Fruit fly (Drosophila melanogaster): ENCODE results near the gene CG15894.

Gene CG15894

DNA sequence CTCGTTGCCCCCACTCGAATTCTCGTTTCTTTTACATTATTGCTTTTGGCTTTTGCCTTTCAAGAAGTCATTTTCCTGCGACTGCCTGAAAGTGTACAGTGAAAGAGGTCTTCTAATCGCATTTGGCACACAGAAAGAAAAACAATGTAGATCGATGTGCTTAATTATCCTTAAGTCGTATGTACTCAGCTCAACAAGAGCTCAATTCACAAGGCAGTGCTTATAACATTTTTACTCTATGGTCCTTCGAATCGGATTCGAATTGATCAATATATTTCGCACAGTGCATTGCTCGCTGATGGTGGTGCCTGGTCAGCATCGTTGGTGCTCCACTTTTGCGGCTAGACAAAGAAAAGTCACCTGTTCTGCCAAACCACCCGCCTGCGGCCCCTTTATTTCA lies 1.4 kb downstream of the CG15894 start:
- TF ChIP-seq foxo (GFP tag; optimal IDR thresholded peaks at IDR 0.05), result no peak
- TF ChIP-seq Hr83 (GFP tag; optimal IDR thresholded peaks at IDR 0.05; ENCODE audit: poor library complexity, severe bottlenecking), result no peak
- TF ChIP-seq dl (GFP tag; optimal IDR thresholded peaks at IDR 0.05; ENCODE audit: insufficient read depth in 1 of 2, partially characterized antibody in 2 of 2), result no peak
- TF ChIP-seq sage (GFP tag; optimal IDR thresholded peaks at IDR 0.05), result no peak
- no peak for TF ChIP-seq h (GFP tag; optimal IDR thresholded peaks at IDR 0.05)
- no peak for TF ChIP-seq tai (GFP tag; optimal IDR thresholded peaks at IDR 0.05)
- TF ChIP-seq usp (GFP tag; optimal IDR thresholded peaks at IDR 0.05), result no peak
- TF ChIP-seq Mio (GFP tag; optimal IDR thresholded peaks at IDR 0.05), result no peak
- TF ChIP-seq Vsx2 (GFP tag; optimal IDR thresholded peaks at IDR 0.05; ENCODE audit: partially characterized antibody), result no peak
- TF ChIP-seq Jra (GFP tag; optimal IDR thresholded peaks at IDR 0.05), result no peak
- no peak for TF ChIP-seq dsf (GFP tag; optimal IDR thresholded peaks at IDR 0.05; ENCODE audit: borderline replicate concordance)
- no peak for TF ChIP-seq Dfd (GFP tag; optimal IDR thresholded peaks at IDR 0.05)
- no peak for TF ChIP-seq ey (GFP tag; optimal IDR thresholded peaks at IDR 0.05)
- TF ChIP-seq OdsH (GFP tag; optimal IDR thresholded peaks at IDR 0.05), result no peak
- no peak for TF ChIP-seq jim (GFP tag; optimal IDR thresholded peaks at IDR 0.05)
- no peak for TF ChIP-seq GATAd (GFP tag; optimal IDR thresholded peaks at IDR 0.05)
- TF ChIP-seq psq (GFP tag; optimal IDR thresholded peaks at IDR 0.05), result no peak

DNA sequence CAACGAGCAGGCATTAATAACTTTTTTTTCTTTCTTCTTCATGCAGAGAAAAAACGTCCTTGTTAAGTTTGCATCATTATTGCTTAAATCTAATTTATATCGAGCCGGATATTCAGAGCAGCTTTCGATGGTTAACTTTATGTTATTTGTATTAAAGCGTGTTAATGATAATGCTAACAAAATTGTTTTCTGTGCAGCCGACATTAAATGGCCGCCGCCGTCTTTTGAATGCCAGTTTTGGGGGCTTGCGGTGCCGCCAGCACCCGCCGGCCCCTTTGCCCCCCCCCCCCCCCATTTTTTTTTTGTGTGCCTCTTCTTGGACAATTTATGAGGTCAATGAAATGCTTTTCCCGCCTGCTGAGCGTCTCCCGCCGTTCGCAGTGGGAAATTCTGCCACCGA lies 2.5 kb downstream of the CG15894 start:
- no peak for TF ChIP-seq pan (optimal IDR thresholded peaks at IDR 0.05)
- TF ChIP-seq brk (GFP tag; optimal IDR thresholded peaks at IDR 0.05), result no peak
- TF ChIP-seq GATAd (GFP tag; optimal IDR thresholded peaks at IDR 0.05), result no peak
- TF ChIP-seq usp (GFP tag; optimal IDR thresholded peaks at IDR 0.05), result no peak
- TF ChIP-seq CG32264 (GFP tag; optimal IDR thresholded peaks at IDR 0.05), result no peak
- no peak for TF ChIP-seq CrebA (GFP tag; optimal IDR thresholded peaks at IDR 0.05; ENCODE audit: borderline replicate concordance)
- no peak for TF ChIP-seq psq (GFP tag; optimal IDR thresholded peaks at IDR 0.05)
- TF ChIP-seq Dfd (GFP tag; optimal IDR thresholded peaks at IDR 0.05), result no peak
- no peak for TF ChIP-seq tai (GFP tag; optimal IDR thresholded peaks at IDR 0.05)
- no peak for TF ChIP-seq sage (GFP tag; optimal IDR thresholded peaks at IDR 0.05)

DNA sequence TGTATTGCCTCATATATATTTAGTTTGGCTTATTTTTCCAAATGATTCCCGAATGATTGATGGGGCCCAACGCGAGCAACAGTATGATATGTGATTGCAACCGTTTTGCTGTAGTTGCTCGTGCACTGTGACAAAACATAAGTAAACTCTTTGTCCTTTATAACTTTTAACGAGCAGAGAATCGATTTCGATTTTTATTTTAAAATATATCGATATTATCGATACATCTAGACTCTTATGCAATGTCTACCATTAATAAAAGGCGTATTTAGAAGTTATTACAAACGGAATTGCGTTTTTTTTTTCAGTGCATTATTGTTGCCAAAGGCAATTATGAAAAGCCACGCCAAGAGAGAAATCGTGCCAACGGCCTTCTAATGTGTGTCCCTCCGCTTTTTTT lies 6.6 kb downstream of the CG15894 start:
- TF ChIP-seq Vsx2 (GFP tag; optimal IDR thresholded peaks at IDR 0.05; ENCODE audit: partially characterized antibody) (no peak), woc (GFP tag; optimal IDR thresholded peaks at IDR 0.05) (no peak), OdsH (GFP tag; optimal IDR thresholded peaks at IDR 0.05) (no peak), usp (GFP tag; optimal IDR thresholded peaks at IDR 0.05) (no peak), Mio (GFP tag; optimal IDR thresholded peaks at IDR 0.05) (no peak), h (GFP tag; optimal IDR thresholded peaks at IDR 0.05) (no peak), tai (GFP tag; optimal IDR thresholded peaks at IDR 0.05) (no peak), fru (GFP tag; optimal IDR thresholded peaks at IDR 0.05) (no peak), pan (optimal IDR thresholded peaks at IDR 0.05) (no peak), dl (GFP tag; optimal IDR thresholded peaks at IDR 0.05; ENCODE audit: insufficient read depth in 1 of 2, partially characterized antibody in 2 of 2) (no peak), Abd-B (GFP tag; optimal IDR thresholded peaks at IDR 0.05) (no peak), CG32264 (GFP tag; optimal IDR thresholded peaks at IDR 0.05) (no peak), Hr83 (GFP tag; optimal IDR thresholded peaks at IDR 0.05; ENCODE audit: poor library complexity, severe bottlenecking) (no peak), rgr (GFP tag; optimal IDR thresholded peaks at IDR 0.05) (no peak), Dfd (GFP tag; optimal IDR thresholded peaks at IDR 0.05) (no peak), br (GFP tag; optimal IDR thresholded peaks at IDR 0.05) (no peak), dmrt93B (GFP tag; optimal IDR thresholded peaks at IDR 0.05) (no peak), Hnf4 (GFP tag; optimal IDR thresholded peaks at IDR 0.05) (no peak), psq (GFP tag; optimal IDR thresholded peaks at IDR 0.05) (no peak)

DNA sequence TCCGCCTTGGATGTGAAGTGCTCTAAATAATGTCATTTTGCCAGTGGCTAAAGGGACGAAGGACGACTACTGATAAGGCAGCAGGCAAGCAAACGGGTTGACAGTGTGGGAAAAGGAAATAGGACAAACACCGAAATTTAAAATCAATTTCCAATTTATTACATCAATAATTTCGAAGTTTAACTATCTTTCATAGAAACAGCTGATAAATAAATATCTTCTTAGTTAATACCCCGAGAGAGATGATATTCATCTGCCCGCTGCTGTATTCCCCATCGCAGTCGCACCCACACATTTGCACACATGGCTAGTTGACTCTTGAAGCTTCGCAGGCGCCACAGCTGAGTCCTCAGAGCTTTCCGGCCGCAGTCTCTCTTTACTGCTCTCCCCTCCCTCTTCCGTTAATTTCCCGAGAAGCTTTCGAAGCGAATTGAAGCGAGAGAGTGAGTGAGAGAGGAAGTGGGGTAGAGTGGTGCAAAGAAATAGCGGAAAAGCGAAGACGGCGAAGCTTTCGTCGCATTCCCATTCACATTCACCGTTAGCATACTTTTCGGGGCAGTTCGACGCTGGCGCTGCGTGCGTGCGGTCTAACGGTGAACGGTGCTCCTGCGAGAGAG lies 8.0 kb downstream of the CG15894 start:
- no peak for TF ChIP-seq Hnf4 (GFP tag; optimal IDR thresholded peaks at IDR 0.05)
- no peak for TF ChIP-seq Mio (GFP tag; optimal IDR thresholded peaks at IDR 0.05)
- no peak for TF ChIP-seq Vsx2 (GFP tag; optimal IDR thresholded peaks at IDR 0.05; ENCODE audit: partially characterized antibody)
- no peak for TF ChIP-seq Rel (GFP tag; optimal IDR thresholded peaks at IDR 0.05)
- no peak for TF ChIP-seq Rel (tag; optimal IDR thresholded peaks at IDR 0.05)
- peak; percentile 21 for TF ChIP-seq fru (GFP tag; optimal IDR thresholded peaks at IDR 0.05)
- TF ChIP-seq CrebA (GFP tag; optimal IDR thresholded peaks at IDR 0.05; ENCODE audit: borderline replicate concordance), result no peak
- no peak for TF ChIP-seq dsf (GFP tag; optimal IDR thresholded peaks at IDR 0.05; ENCODE audit: borderline replicate concordance)
- TF ChIP-seq dmrt93B (GFP tag; optimal IDR thresholded peaks at IDR 0.05), result no peak
- no peak for TF ChIP-seq lola (GFP tag; optimal IDR thresholded peaks at IDR 0.05)
- no peak for TF ChIP-seq GATAd (GFP tag; optimal IDR thresholded peaks at IDR 0.05)
- no peak for TF ChIP-seq Dif (GFP tag; optimal IDR thresholded peaks at IDR 0.05; ENCODE audit: partially characterized antibody)
- no peak for TF ChIP-seq Hr83 (GFP tag; optimal IDR thresholded peaks at IDR 0.05; ENCODE audit: poor library complexity, severe bottlenecking)
- peak in 1 of 2 experiments; percentile 39 for TF ChIP-seq foxo (GFP tag; optimal IDR thresholded peaks at IDR 0.05)
- TF ChIP-seq h (GFP tag; optimal IDR thresholded peaks at IDR 0.05), result peak; percentile 40
- TF ChIP-seq tai (GFP tag; optimal IDR thresholded peaks at IDR 0.05), result no peak
- no peak for TF ChIP-seq rgr (GFP tag; optimal IDR thresholded peaks at IDR 0.05)
- no peak for TF ChIP-seq sage (GFP tag; optimal IDR thresholded peaks at IDR 0.05)
- peak; percentile 3 for TF ChIP-seq psq (GFP tag; optimal IDR thresholded peaks at IDR 0.05)
- TF ChIP-seq pan (optimal IDR thresholded peaks at IDR 0.05), result no peak
- TF ChIP-seq Myc (optimal IDR thresholded peaks at IDR 0.05), result no peak
- TF ChIP-seq Jra (GFP tag; optimal IDR thresholded peaks at IDR 0.05), result no peak
- no peak for TF ChIP-seq dl (GFP tag; optimal IDR thresholded peaks at IDR 0.05; ENCODE audit: insufficient read depth in 1 of 2, partially characterized antibody in 2 of 2)
- no peak for TF ChIP-seq Hr78 (GFP tag; optimal IDR thresholded peaks at IDR 0.05)
- no peak for TF ChIP-seq brk (GFP tag; optimal IDR thresholded peaks at IDR 0.05)
- TF ChIP-seq sv (GFP tag; optimal IDR thresholded peaks at IDR 0.05), result peak; percentile 53
- no peak for TF ChIP-seq Abd-B (GFP tag; optimal IDR thresholded peaks at IDR 0.05)
- no peak for TF ChIP-seq CG32264 (GFP tag; optimal IDR thresholded peaks at IDR 0.05)
- TF ChIP-seq usp (GFP tag; optimal IDR thresholded peaks at IDR 0.05), result no peak
- TF ChIP-seq HLH106 (tag; optimal IDR thresholded peaks at IDR 0.05), result peak; percentile 41
- no peak for TF ChIP-seq jim (GFP tag; optimal IDR thresholded peaks at IDR 0.05)
- TF ChIP-seq CG9705 (GFP tag; optimal IDR thresholded peaks at IDR 0.05), result no peak
- TF ChIP-seq N (GFP tag; optimal IDR thresholded peaks at IDR 0.05), result no peak

Data from whole organism, wandering third instar larva.